Fruit fly (Drosophila melanogaster) whole organism, embryonic: ENCODE results near the gene Drsl1.

Experiments
- Abd-B ChIP-seq: fragments of 200-800 bp; sonication (Bioruptor generic); optimal IDR thresholded peaks from 2 replicates; lab custom pipeline; 2018; ENCODE audit warnings: missing biosample characterization, mild to moderate bottlenecking, missing genetic modification characterization, moderate library complexity
- Atf6 ChIP-seq: fragments of 200-800 bp; sonication (Bioruptor generic); IDR thresholded peaks from 2 replicates; pipeline ENCODE4 v1.3.6; 2022; ENCODE audit warnings: missing biosample characterization, missing genetic modification characterization
- CG10209 ChIP-seq: fragments of 200-800 bp; sonication (Bioruptor generic); optimal IDR thresholded peaks from 3 replicates; lab custom pipeline; 2017; ENCODE audit warnings: missing biosample characterization, mild to moderate bottlenecking, missing genetic modification characterization, missing genetic modification reagents
- CG10267 ChIP-seq: fragments of 200-800 bp; sonication (Bioruptor generic); optimal IDR thresholded peaks from 2 replicates; lab custom pipeline; 2018; ENCODE audit warnings: missing biosample characterization, mild to moderate bottlenecking, missing genetic modification characterization, moderate library complexity
- CG13775 ChIP-seq: fragments of 200-800 bp; sonication (Bioruptor generic); optimal IDR thresholded peaks from 3 replicates; lab custom pipeline; 2017; ENCODE audit warnings: missing biosample characterization, mild to moderate bottlenecking, missing genetic modification characterization
- CG15479 ChIP-seq: fragments of 200-800 bp; sonication (Bioruptor generic); optimal IDR thresholded peaks from 3 replicates; lab custom pipeline; 2019; ENCODE audit warnings: missing biosample characterization, mild to moderate bottlenecking, missing genetic modification characterization, moderate library complexity
- CG17361 ChIP-seq: fragments of 200-800 bp; sonication (Bioruptor generic); IDR thresholded peaks from 3 replicates; pipeline ENCODE4 v1.3.6; 2022; ENCODE audit warnings: missing biosample characterization, missing genetic modification characterization
- CG18476 ChIP-seq: fragments of 200-800 bp; sonication (Bioruptor generic); optimal IDR thresholded peaks from 2 replicates; lab custom pipeline; 2016; ENCODE audit warnings: missing biosample characterization, mild to moderate bottlenecking, missing genetic modification characterization
- CG2199 ChIP-seq: fragments of 200-800 bp; sonication (Bioruptor generic); IDR thresholded peaks from 3 replicates; pipeline ENCODE4 v1.3.6; 2022; ENCODE audit warnings: missing biosample characterization, missing genetic modification characterization
- CG2875 ChIP-seq: fragments of 200-800 bp; sonication (Bioruptor generic); optimal IDR thresholded peaks from 2 replicates; lab custom pipeline; 2017; ENCODE audit warnings: missing biosample characterization, mild to moderate bottlenecking, missing genetic modification characterization, missing genetic modification reagents
- CG31224 ChIP-seq: fragments of 200-800 bp; sonication (Bioruptor generic); IDR thresholded peaks from 2 replicates; pipeline ENCODE4 v1.3.6; 2022; ENCODE audit warnings: missing biosample characterization, missing genetic modification characterization
- CG32532 ChIP-seq: fragments of 200-800 bp; sonication (Bioruptor generic); IDR thresholded peaks from 2 replicates; pipeline ENCODE4 v1.3.6; 2022; ENCODE audit warnings: missing biosample characterization, missing genetic modification characterization
- CG34224 ChIP-seq: fragments of 200-800 bp; sonication (Bioruptor generic); IDR thresholded peaks from 3 replicates; pipeline ENCODE4 v1.3.6; 2022; ENCODE audit warnings: missing biosample characterization, missing genetic modification characterization; ENCODE audit not compliant: partially characterized antibody
- CG4282 ChIP-seq: fragments of 200-800 bp; sonication (Bioruptor generic); optimal IDR thresholded peaks from 2 replicates; lab custom pipeline; 2016; ENCODE audit warnings: missing biosample characterization, missing genetic modification characterization
- CG4360 ChIP-seq: fragments of 200-800 bp; sonication (Bioruptor generic); IDR thresholded peaks from 2 replicates; pipeline ENCODE4 v1.3.6; 2022; ENCODE audit warnings: missing biosample characterization, missing genetic modification characterization
- CG4424 ChIP-seq: fragments of 200-800 bp; sonication (Bioruptor generic); optimal IDR thresholded peaks from 3 replicates; lab custom pipeline; 2016; ENCODE audit warnings: missing biosample characterization, missing genetic modification characterization
- CG4820 ChIP-seq: fragments of 200-800 bp; sonication (Bioruptor generic); optimal IDR thresholded peaks from 3 replicates; lab custom pipeline; 2016; ENCODE audit warnings: missing biosample characterization, missing genetic modification characterization
- CG6254 ChIP-seq: fragments of 200-800 bp; sonication (Bioruptor generic); optimal IDR thresholded peaks from 3 replicates; lab custom pipeline; 2017; ENCODE audit warnings: mild to moderate bottlenecking, missing biosample characterization, missing genetic modification reagents, missing genetic modification characterization
- CG6854 ChIP-seq: fragments of 200-800 bp; sonication (Bioruptor generic); optimal IDR thresholded peaks from 3 replicates; lab custom pipeline; 2017; ENCODE audit warnings: missing biosample characterization, mild to moderate bottlenecking, missing genetic modification characterization
- CG7987 ChIP-seq: fragments of 200-800 bp; sonication (Bioruptor generic); optimal IDR thresholded peaks from 2 replicates; lab custom pipeline; 2018; ENCODE audit warnings: missing biosample characterization, mild to moderate bottlenecking, missing genetic modification characterization, moderate library complexity
- CG9609 ChIP-seq: fragments of 200-800 bp; sonication (Bioruptor generic); optimal IDR thresholded peaks from 3 replicates; lab custom pipeline; 2016; ENCODE audit warnings: missing biosample characterization, missing genetic modification characterization
- CG9727 ChIP-seq: fragments of 200-800 bp; sonication (Bioruptor generic); optimal IDR thresholded peaks from 3 replicates; lab custom pipeline; 2017; ENCODE audit warnings: missing biosample characterization, mild to moderate bottlenecking, missing genetic modification characterization
- Deaf1 ChIP-seq: fragments of 200-800 bp; optimal IDR thresholded peaks from 3 replicates; lab custom pipeline; 2019; ENCODE audit warnings: missing biosample characterization, mild to moderate bottlenecking, missing genetic modification characterization, moderate library complexity
- H2.0 ChIP-seq: fragments of 200-800 bp; sonication (Bioruptor generic); IDR thresholded peaks from 2 replicates; pipeline ENCODE4 v1.3.6; 2022; ENCODE audit warnings: missing biosample characterization, missing genetic modification characterization
- HLH3B ChIP-seq: fragments of 200-800 bp; sonication (Bioruptor generic); IDR thresholded peaks from 2 replicates; pipeline ENCODE4 v1.3.6; 2022; ENCODE audit warnings: missing biosample characterization, missing genetic modification characterization
- HLHmδ ChIP-seq: fragments of 200-800 bp; sonication (Bioruptor generic); optimal IDR thresholded peaks from 2 replicates; lab custom pipeline; 2018; ENCODE audit warnings: missing biosample characterization, mild to moderate bottlenecking, missing genetic modification characterization, moderate library complexity
- Hr39 ChIP-seq: fragments of >200 bp; optimal IDR thresholded peaks from 2 replicates; lab custom pipeline; 2017
- Hsf ChIP-seq: fragments of 200-800 bp; sonication (Bioruptor generic); optimal IDR thresholded peaks from 3 replicates; lab custom pipeline; 2016; ENCODE audit warnings: missing biosample characterization, missing genetic modification characterization
- MTF-1 ChIP-seq: fragments of 200-800 bp; sonication (Bioruptor generic); optimal IDR thresholded peaks from 2 replicates; lab custom pipeline; 2018; ENCODE audit warnings: missing biosample characterization, mild to moderate bottlenecking, missing genetic modification characterization, borderline replicate concordance
- Med ChIP-seq: fragments of 200-800 bp; sonication (Bioruptor generic); peaks from one replicate; lab custom pipeline; 2016; ENCODE audit warnings: missing biosample characterization, missing genetic modification characterization, mild to moderate bottlenecking, inconsistent platforms, moderate library complexity
- Neu2 ChIP-seq: fragments of 200-800 bp; sonication (Bioruptor generic); optimal IDR thresholded peaks from 3 replicates; lab custom pipeline; 2016; ENCODE audit warnings: missing biosample characterization, missing genetic modification characterization, borderline replicate concordance
- Oli ChIP-seq: fragments of 200-800 bp; sonication (Bioruptor generic); optimal IDR thresholded peaks from 2 replicates; lab custom pipeline; 2018; ENCODE audit warnings: missing biosample characterization, mild to moderate bottlenecking, missing genetic modification characterization, moderate library complexity
- Side ChIP-seq: fragments of 200-800 bp; sonication (Bioruptor generic); optimal IDR thresholded peaks from 2 replicates; lab custom pipeline; 2016; ENCODE audit warnings: missing biosample characterization, missing genetic modification characterization
- al ChIP-seq: fragments of 200-800 bp; sonication (Bioruptor generic); IDR thresholded peaks from 2 replicates; pipeline ENCODE4 v1.3.6; 2022; ENCODE audit warnings: missing biosample characterization, missing genetic modification characterization
- cad ChIP-seq: fragments of >200 bp; optimal IDR thresholded peaks from 2 replicates; lab custom pipeline; 2017; ENCODE audit warnings: missing biosample characterization, missing genetic modification characterization
- chinmo ChIP-seq: fragments of 200-800 bp; sonication (Bioruptor generic); IDR thresholded peaks from 4 replicates; pipeline ENCODE4 v1.3.6; 2022; ENCODE audit warnings: missing biosample characterization, missing genetic modification characterization; ENCODE audit not compliant: partially characterized antibody
- dpn ChIP-seq, 2 experiments: fragments of 200-800 bp; sonication (Bioruptor generic); optimal IDR thresholded peaks; 3 replicates each; lab custom pipeline; 2016; ENCODE audit warnings: missing biosample characterization in 2 of 2, missing genetic modification characterization in 2 of 2
- emc ChIP-seq: fragments of 200-800 bp; sonication (Bioruptor generic); optimal IDR thresholded peaks from 2 replicates; lab custom pipeline; 2016; ENCODE audit warnings: missing biosample characterization, missing genetic modification characterization
- gfzf ChIP-seq: fragments of 200-800 bp; sonication (Bioruptor generic); optimal IDR thresholded peaks from 2 replicates; lab custom pipeline; 2016; ENCODE audit warnings: missing biosample characterization, mild to moderate bottlenecking, missing genetic modification characterization, moderate library complexity
- hkb ChIP-seq, 2 experiments: fragments of 200-800 bp in 1 of 2; fragments of >200 bp in 1 of 2; sonication (Bioruptor generic) in 1 of 2; IDR thresholded peaks in 1 of 2; optimal IDR thresholded peaks in 1 of 2; 2 replicates each; pipeline versions ENCODE4 v1.3.6 to Lab custom; 2017 to 2022; ENCODE audit warnings: missing biosample characterization in 1 of 2, missing genetic modification characterization in 1 of 2
- ind ChIP-seq: fragments of 200-800 bp; sonication (Bioruptor generic); optimal IDR thresholded peaks from 3 replicates; lab custom pipeline; 2016; ENCODE audit warnings: missing biosample characterization, missing genetic modification characterization
- jigr1 ChIP-seq: fragments of 200-800 bp; sonication (Bioruptor generic); IDR thresholded peaks from 3 replicates; pipeline ENCODE4 v1.3.6; 2022; ENCODE audit warnings: missing biosample characterization, missing genetic modification characterization
- jumu ChIP-seq: fragments of 200-800 bp; sonication (Bioruptor generic); optimal IDR thresholded peaks from 3 replicates; lab custom pipeline; 2016; ENCODE audit warnings: missing biosample characterization, missing genetic modification characterization
- ken ChIP-seq: fragments of 200-800 bp; sonication (Bioruptor generic); IDR thresholded peaks from 3 replicates; pipeline ENCODE4 v1.3.6; 2022; ENCODE audit warnings: missing biosample characterization, missing genetic modification characterization
- odd ChIP-seq: fragments of 200-800 bp; sonication (Bioruptor generic); optimal IDR thresholded peaks from 2 replicates; lab custom pipeline; 2017; ENCODE audit warnings: missing biosample characterization, mild to moderate bottlenecking, missing genetic modification characterization
- pb ChIP-seq: fragments of 200-800 bp; sonication (Bioruptor generic); optimal IDR thresholded peaks from 3 replicates; lab custom pipeline; 2016; ENCODE audit warnings: missing biosample characterization, missing genetic modification characterization
- sens ChIP-seq: fragments of 200-800 bp; sonication (Bioruptor generic); peaks from one replicate; lab custom pipeline; 2016; ENCODE audit warnings: missing biosample characterization, missing genetic modification characterization
- sens-2 ChIP-seq: fragments of 200-800 bp; sonication (Bioruptor generic); IDR thresholded peaks from 2 replicates; pipeline ENCODE4 v1.3.6; 2022; ENCODE audit warnings: missing biosample characterization, missing genetic modification characterization
- tna ChIP-seq: fragments of 200-800 bp; sonication (Bioruptor generic); IDR thresholded peaks from 2 replicates; pipeline ENCODE4 v1.3.6; 2022; ENCODE audit warnings: missing biosample characterization, missing genetic modification characterization; ENCODE audit not compliant: partially characterized antibody
- wor ChIP-seq: fragments of 200-800 bp; sonication (Bioruptor generic); IDR thresholded peaks from 2 replicates; pipeline ENCODE4 v1.3.6; 2022; ENCODE audit warnings: missing biosample characterization, missing genetic modification characterization
- zfh2 ChIP-seq: fragments of 200-800 bp; sonication (Bioruptor generic); optimal IDR thresholded peaks from 2 replicates; lab custom pipeline; 2016; ENCODE audit warnings: missing biosample characterization, missing genetic modification characterization

Gene Drsl1

dm6 chr3L:3319223-3319643 lies 16.4 kb downstream of the Drsl1 start, which contains the start of the genes PIG-C, CG12016 and Dpm2 (continued):
- peak; percentile 58 for TF ChIP-seq CG18476
- TF ChIP-seq CG4282 (GFP tag; lab: Kevin White, UChicago): peak; percentile 19
- TF ChIP-seq cad: no peak
- TF ChIP-seq zfh2 (GFP tag; lab: Kevin White, UChicago): peak; percentile 83
- TF ChIP-seq CG34224: peak; percentile 94
- peak; percentile 58 for TF ChIP-seq Deaf1 (tag; lab: Kevin White, UChicago)
- TF ChIP-seq hkb (optimal IDR thresholded peaks at IDR 0.05; lab: Kevin White, UChicago): no peak
- no peak for TF ChIP-seq hkb (GFP tag; IDR thresholded peaks at IDR 0.05; lab: Robert Waterston, UW)
- TF ChIP-seq CG4424 (GFP tag; lab: Kevin White, UChicago): peak; percentile 72
- TF ChIP-seq MTF-1 (GFP tag; lab: Kevin White, UChicago): peak; percentile 6
- TF ChIP-seq ken (GFP tag; lab: Robert Waterston, UW): no peak
- peak; percentile 50 for TF ChIP-seq CG9727 (GFP tag; lab: Kevin White, UChicago)
- TF ChIP-seq CG2199 (GFP tag; lab: Robert Waterston, UW): no peak
- TF ChIP-seq Hr39 (lab: Kevin White, UChicago): no peak
- peak; percentile 35 for TF ChIP-seq CG10209 (GFP tag; lab: Kevin White, UChicago)
- peak; percentile 69 for TF ChIP-seq CG13775 (GFP tag; lab: Kevin White, UChicago)
- TF ChIP-seq CG15479 (GFP tag; lab: Kevin White, UChicago): peak; percentile 92
- TF ChIP-seq tna (GFP tag; lab: Robert Waterston, UW): peak; percentile 84
- TF ChIP-seq odd: no peak
- no peak for TF ChIP-seq CG2875 (GFP tag; lab: Kevin White, UChicago)
- peak; percentile 18 for TF ChIP-seq pb (GFP tag; lab: Kevin White, UChicago)
- peak; percentile 79 for TF ChIP-seq CG17361 (GFP tag; lab: Robert Waterston, UW)
- TF ChIP-seq HLH3B (GFP tag; lab: Robert Waterston, UW): peak; percentile 58; the same call in 1 of the 2 replicates
- no peak for TF ChIP-seq emc (GFP tag; lab: Kevin White, UChicago)
- TF ChIP-seq Neu2: no peak
- peak; percentile 92 for TF ChIP-seq sens (GFP tag; lab: Kevin White, UChicago)
- peak; percentile 68 for TF ChIP-seq gfzf (GFP tag; lab: Kevin White, UChicago)
- TF ChIP-seq Hsf (GFP tag; lab: Kevin White, UChicago): peak; percentile 86
- 0 out of 2 replicates have a peak, but pooled peaks have one; percentile 11 for TF ChIP-seq sens-2
- TF ChIP-seq Abd-B (GFP tag; lab: Kevin White, UChicago): no peak
- TF ChIP-seq jumu (GFP tag; lab: Kevin White, UChicago): peak; percentile 65
- TF ChIP-seq Side (GFP tag; lab: Kevin White, UChicago): peak; percentile 53
- no peak for TF ChIP-seq CG6854
- no peak for TF ChIP-seq jigr1 (GFP tag; lab: Robert Waterston, UW)
- TF ChIP-seq CG32532: peak; percentile 73
- TF ChIP-seq HLHmδ: no peak
- peak; percentile 76 to 82 for TF ChIP-seq dpn (GFP tag; optimal IDR thresholded peaks at IDR 0.05; lab: Kevin White, UChicago)
- TF ChIP-seq CG4360 (GFP tag; lab: Robert Waterston, UW): no peak
- TF ChIP-seq chinmo (GFP tag; lab: Robert Waterston, UW): peak; percentile 95
- TF ChIP-seq wor (GFP tag; lab: Robert Waterston, UW): no peak
- peak; percentile 67 for TF ChIP-seq CG9609 (GFP tag; lab: Kevin White, UChicago)
- peak; percentile 93 for TF ChIP-seq Med (GFP tag; lab: Kevin White, UChicago)
- no peak for TF ChIP-seq CG6254 (GFP tag; lab: Kevin White, UChicago)
- TF ChIP-seq CG7987 (GFP tag; lab: Kevin White, UChicago): peak; percentile 23
- TF ChIP-seq ind (GFP tag; lab: Kevin White, UChicago): peak; percentile 81
- TF ChIP-seq CG31224 (GFP tag; lab: Robert Waterston, UW): peak; percentile 53; the same call in 1 of the 2 replicates
- TF ChIP-seq CG4820 (GFP tag; lab: Kevin White, UChicago): peak; percentile 64
- no peak; the same call in 1 of the 2 replicates for TF ChIP-seq H2.0 (GFP tag; lab: Robert Waterston, UW)
- TF ChIP-seq al (GFP tag; lab: Robert Waterston, UW): peak; percentile 61; the same call in 1 of the 2 replicates
- TF ChIP-seq Atf6 (GFP tag; lab: Robert Waterston, UW): 0 out of 2 replicates have a peak, but pooled peaks have one; percentile 19
- TF ChIP-seq CG10267: peak; percentile 75
- peak; percentile 28 for TF ChIP-seq Oli
